Worm (Caenorhabditis elegans) whole organism, late embryonic: ENCODE results near the gene mrg-1.

Experiments used
- C08G9.2 ChIP-seq: sonication (generic microtip); optimal IDR thresholded peaks from 2 replicates; lab custom pipeline; 2016; ENCODE audit warnings: mild to moderate bottlenecking, missing genetic modification characterization, moderate library complexity, missing compliant biosample characterization
- C38D4.7 ChIP-seq: fragments of 200-800 bp; sonication (Bioruptor generic); optimal IDR thresholded peaks from 2 replicates; lab custom pipeline; 2018; ENCODE audit warnings: mild to moderate bottlenecking, missing genetic modification characterization, moderate library complexity, missing compliant biosample characterization
- K09A11.1 ChIP-seq: sonication (generic microtip); optimal IDR thresholded peaks from 2 replicates; lab custom pipeline; 2017; ENCODE audit warnings: antibody characterized with exemption, mild to moderate bottlenecking, missing genetic modification characterization, missing compliant biosample characterization; ENCODE audit not compliant: insufficient read depth
- T23F11.4 ChIP-seq: fragments of 200-800 bp; sonication (Bioruptor generic); optimal IDR thresholded peaks from 2 replicates; lab custom pipeline; 2018; ENCODE audit warnings: mild to moderate bottlenecking, missing genetic modification characterization, missing compliant biosample characterization
- Y22D7AL.16 ChIP-seq: sonication (generic microtip); optimal IDR thresholded peaks from 2 replicates; lab custom pipeline; 2016; ENCODE audit warnings: missing genetic modification characterization, missing compliant biosample characterization
- ceh-18 ChIP-seq: sonication (generic microtip); optimal IDR thresholded peaks from 2 replicates; lab custom pipeline; 2016; ENCODE audit warnings: missing genetic modification characterization, missing compliant biosample characterization
- ceh-19 ChIP-seq: fragments of 200-800 bp; sonication (Bioruptor generic); optimal IDR thresholded peaks from 2 replicates; lab custom pipeline; 2018; ENCODE audit warnings: mild to moderate bottlenecking, missing genetic modification characterization, missing compliant biosample characterization
- ceh-22 ChIP-seq: sonication (generic microtip); optimal IDR thresholded peaks from 2 replicates; lab custom pipeline; 2017; ENCODE audit warnings: missing biosample characterization, missing genetic modification characterization
- ceh-30 ChIP-seq: fragments of 150-350 bp; optimal IDR thresholded peaks from 2 replicates; lab custom pipeline; 2014; ENCODE audit warnings: missing biosample characterization, missing genetic modification characterization
- ceh-31 ChIP-seq: sonication (generic microtip); optimal IDR thresholded peaks from 2 replicates; lab custom pipeline; 2016; ENCODE audit warnings: missing genetic modification characterization, missing compliant biosample characterization
- ceh-34 ChIP-seq: sonication (generic microtip); optimal IDR thresholded peaks from 2 replicates; lab custom pipeline; 2016; ENCODE audit warnings: mild to moderate bottlenecking, missing genetic modification characterization, missing compliant biosample characterization
- ceh-45 ChIP-seq: fragments of 200-800 bp; sonication (Bioruptor generic); IDR thresholded peaks from 2 replicates; pipeline ENCODE4 v1.3.6; 2022; ENCODE audit warnings: missing genetic modification reagents, missing genetic modification characterization, missing compliant biosample characterization
- ceh-48 ChIP-seq: sonication (generic microtip); optimal IDR thresholded peaks from 2 replicates; lab custom pipeline; 2016; ENCODE audit warnings: missing genetic modification characterization, inconsistent platforms, missing compliant biosample characterization
- ceh-6 ChIP-seq: fragments of 200-800 bp; sonication (Bioruptor generic); optimal IDR thresholded peaks from 2 replicates; lab custom pipeline; 2018; ENCODE audit warnings: mild to moderate bottlenecking, missing genetic modification characterization, missing compliant biosample characterization
- che-1 ChIP-seq: sonication (generic microtip); optimal IDR thresholded peaks from 2 replicates; lab custom pipeline; 2016; ENCODE audit warnings: mild to moderate bottlenecking, missing genetic modification characterization, missing compliant biosample characterization
- dmd-4 ChIP-seq: sonication (generic microtip); optimal IDR thresholded peaks from 2 replicates; lab custom pipeline; 2016; ENCODE audit warnings: borderline replicate concordance, missing genetic modification characterization, missing compliant biosample characterization
- dve-1 ChIP-seq: sonication (generic microtip); optimal IDR thresholded peaks from 2 replicates; lab custom pipeline; 2017; ENCODE audit warnings: antibody characterized with exemption, mild to moderate bottlenecking, missing genetic modification characterization, missing compliant biosample characterization
- elt-4 ChIP-seq: sonication (generic microtip); optimal IDR thresholded peaks from 2 replicates; lab custom pipeline; 2016; ENCODE audit warnings: missing genetic modification characterization, missing compliant biosample characterization
- ets-4 ChIP-seq: sonication (generic microtip); optimal IDR thresholded peaks from 2 replicates; lab custom pipeline; 2016; ENCODE audit warnings: missing genetic modification characterization, missing compliant biosample characterization
- fax-1 ChIP-seq: sonication (generic microtip); optimal IDR thresholded peaks from 2 replicates; lab custom pipeline; 2016; ENCODE audit warnings: missing genotype, missing genetic modification characterization, missing compliant biosample characterization
- fkh-10 ChIP-seq: fragments of 150-350 bp; optimal IDR thresholded peaks from 2 replicates; lab custom pipeline; 2014; ENCODE audit warnings: missing biosample characterization, missing genetic modification reagents, missing genetic modification characterization
- fkh-6 ChIP-seq: sonication (generic microtip); optimal IDR thresholded peaks from 2 replicates; lab custom pipeline; 2016; ENCODE audit warnings: missing genetic modification characterization, missing compliant biosample characterization
- hlh-15 ChIP-seq: sonication (generic microtip); optimal IDR thresholded peaks from 2 replicates; lab custom pipeline; 2016; ENCODE audit warnings: missing genetic modification characterization, missing compliant biosample characterization
- hlh-6 ChIP-seq: sonication (generic microtip); optimal IDR thresholded peaks from 2 replicates; lab custom pipeline; 2016; ENCODE audit warnings: missing genotype, missing genetic modification characterization, missing compliant biosample characterization
- hlh-8 ChIP-seq: sonication (generic microtip); optimal IDR thresholded peaks from 2 replicates; lab custom pipeline; 2016; ENCODE audit warnings: missing genotype, missing genetic modification characterization, missing compliant biosample characterization
- madf-2 ChIP-seq: sonication (generic microtip); optimal IDR thresholded peaks from 2 replicates; lab custom pipeline; 2017; ENCODE audit warnings: missing genetic modification characterization, missing compliant biosample characterization
- mec-3 ChIP-seq: sonication (generic microtip); optimal IDR thresholded peaks from 2 replicates; lab custom pipeline; 2016; ENCODE audit warnings: borderline replicate concordance, missing genetic modification characterization, missing compliant biosample characterization
- nfya-1 ChIP-seq: sonication (generic microtip); optimal IDR thresholded peaks from 2 replicates; lab custom pipeline; 2017; ENCODE audit warnings: missing genetic modification characterization, mild to moderate bottlenecking, missing compliant biosample characterization, antibody characterized with exemption, moderate library complexity
- npax-4 ChIP-seq: sonication (generic microtip); optimal IDR thresholded peaks from 2 replicates; lab custom pipeline; 2016; ENCODE audit warnings: missing genetic modification characterization, missing compliant biosample characterization
- odd-2 ChIP-seq: sonication (generic microtip); optimal IDR thresholded peaks from 2 replicates; lab custom pipeline; 2017; ENCODE audit warnings: antibody characterized with exemption, mild to moderate bottlenecking, missing genetic modification characterization, missing compliant biosample characterization
- pag-3 ChIP-seq: sonication (generic microtip); optimal IDR thresholded peaks from 2 replicates; lab custom pipeline; 2016; ENCODE audit warnings: missing compliant biosample characterization, missing genetic modification characterization, borderline replicate concordance
- ref-2 ChIP-seq: sonication (generic microtip); optimal IDR thresholded peaks from 2 replicates; lab custom pipeline; 2016; ENCODE audit warnings: missing genetic modification characterization, missing compliant biosample characterization
- sox-2 ChIP-seq: fragments of 200-800 bp; sonication (Bioruptor generic); IDR thresholded peaks from 2 replicates; pipeline ENCODE4 v1.3.6; 2022; ENCODE audit warnings: missing genetic modification reagents, missing genetic modification characterization, missing compliant biosample characterization
- sox-4 ChIP-seq: sonication (generic microtip); optimal IDR thresholded peaks from 2 replicates; lab custom pipeline; 2017; ENCODE audit warnings: mild to moderate bottlenecking, missing genetic modification characterization, inconsistent platforms, missing compliant biosample characterization
- tbx-2 ChIP-seq: sonication (generic microtip); optimal IDR thresholded peaks from 2 replicates; lab custom pipeline; 2016; ENCODE audit warnings: missing genetic modification characterization, missing compliant biosample characterization
- unc-42 ChIP-seq: sonication (generic microtip); optimal IDR thresholded peaks from 2 replicates; lab custom pipeline; 2016; ENCODE audit warnings: missing genotype, missing genetic modification characterization, missing compliant biosample characterization
- unc-55 ChIP-seq: sonication (generic microtip); optimal IDR thresholded peaks from 2 replicates; lab custom pipeline; 2017; ENCODE audit warnings: missing biosample characterization, missing genetic modification reagents, missing genetic modification characterization
- zip-5 ChIP-seq: sonication (generic microtip); optimal IDR thresholded peaks from 2 replicates; lab custom pipeline; 2016; ENCODE audit warnings: missing genetic modification characterization, missing compliant biosample characterization

The mrg-1 gene

DNA sequence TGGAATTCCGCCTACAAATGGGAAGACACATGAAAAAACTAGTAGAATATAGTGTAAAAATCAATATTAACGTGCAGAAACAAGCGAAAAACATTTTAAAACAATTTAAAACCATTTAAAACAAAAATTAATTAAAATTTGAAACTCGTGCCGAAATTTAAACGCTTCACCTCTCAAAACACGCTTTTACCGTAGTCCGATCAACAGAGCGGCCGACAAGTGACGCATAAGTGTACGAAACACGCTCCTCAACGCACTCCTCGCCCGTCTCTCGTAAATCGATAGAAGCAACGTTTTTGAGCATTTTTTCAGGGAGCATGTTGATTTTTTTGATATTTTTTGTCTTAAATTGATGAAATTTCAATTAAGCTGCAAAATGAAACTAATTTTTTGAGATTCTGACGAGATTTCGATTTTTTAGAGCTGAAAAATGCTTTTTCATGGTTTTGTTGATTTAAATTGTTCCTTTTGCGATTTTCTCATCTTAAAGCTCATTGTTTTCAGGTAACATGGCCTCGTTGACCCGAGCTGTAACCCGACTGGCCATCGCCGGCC, 30.6 kb upstream of the mrg-1 start, which contains the start of gene cox-5A (continued):
- peak; percentile 43 for TF ChIP-seq C08G9.2 (tag; lab: Kevin White, UChicago)
- TF ChIP-seq che-1 (tag; lab: Kevin White, UChicago): no peak
- TF ChIP-seq zip-5: no peak
- no peak for TF ChIP-seq T23F11.4 (GFP tag; lab: Kevin White, UChicago)
- TF ChIP-seq sox-4 (tag; lab: Kevin White, UChicago): no peak
- no peak for TF ChIP-seq dmd-4
- TF ChIP-seq fax-1 (tag; lab: Kevin White, UChicago): no peak
- TF ChIP-seq hlh-6 (tag; lab: Kevin White, UChicago): peak; percentile 58
- TF ChIP-seq ceh-22 (tag; lab: Kevin White, UChicago): peak; percentile 38
- TF ChIP-seq nfya-1 (tag; lab: Kevin White, UChicago): peak; percentile 99
- peak; percentile 86 for TF ChIP-seq ceh-48 (tag; lab: Kevin White, UChicago)
- no peak for TF ChIP-seq Y22D7AL.16 (tag; lab: Kevin White, UChicago)
- no peak for TF ChIP-seq fkh-6 (tag; lab: Kevin White, UChicago)
- TF ChIP-seq mec-3 (tag; lab: Kevin White, UChicago): no peak
- peak; percentile 20 for TF ChIP-seq hlh-15
- peak; percentile 98 for TF ChIP-seq unc-42 (tag; lab: Kevin White, UChicago)
- peak; percentile 28 for TF ChIP-seq npax-4
- peak; percentile 94 for TF ChIP-seq ceh-18 (tag; lab: Kevin White, UChicago)
- TF ChIP-seq ets-4: peak; percentile 61
- peak; percentile 52 for TF ChIP-seq madf-2

ce11 chrIII:12904052-12904451, 29.6 kb upstream of the mrg-1 start:
- TF ChIP-seq ceh-6 (GFP tag; lab: Kevin White, UChicago) (no peak), unc-55 (GFP tag; lab: Kevin White, UChicago) (peak; percentile 77), zip-5 (no peak), ceh-19 (GFP tag; lab: Kevin White, UChicago) (no peak)

- TF ChIP-seq pag-3 (tag; lab: Kevin White, UChicago) (no peak), ceh-31 (peak; percentile 20), nfya-1 (tag; lab: Kevin White, UChicago) (peak; percentile 28), ref-2 (tag; lab: Kevin White, UChicago) (peak; percentile 64), ceh-34 (tag; lab: Kevin White, UChicago) (peak; percentile 82), sox-2 (GFP tag; lab: Robert Waterston, UW) (no peak), tbx-2 (peak; percentile 46)
These were observed 19.8 kb upstream of the mrg-1 start for ce11 chrIII:12894207-12894606.

DNA sequence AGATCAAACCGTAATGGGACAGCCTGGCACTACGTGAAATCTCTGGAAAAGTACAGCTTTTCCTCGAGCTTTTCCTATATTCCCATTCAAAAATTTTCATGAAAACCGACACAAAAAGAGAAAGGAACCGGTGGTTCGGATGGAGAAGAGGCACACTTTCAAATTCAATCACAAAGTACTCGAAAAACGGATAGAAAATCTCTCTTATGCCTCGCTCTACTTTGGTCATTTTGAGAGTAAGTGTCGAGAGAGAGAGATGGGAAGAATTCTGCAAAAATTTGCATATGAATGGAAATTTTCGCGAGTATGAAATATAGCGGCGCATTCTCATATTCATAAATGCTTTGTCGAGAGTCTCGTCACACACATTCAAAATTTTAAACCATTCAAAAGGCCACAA, 18.3 kb upstream of the mrg-1 start:
- TF ChIP-seq unc-42 (tag; lab: Kevin White, UChicago) (peak; percentile 53), ceh-45 (GFP tag; lab: Robert Waterston, UW) (no peak)

- no peak for TF ChIP-seq dve-1 (tag; lab: Kevin White, UChicago)
- no peak for TF ChIP-seq T23F11.4 (GFP tag; lab: Kevin White, UChicago)
- TF ChIP-seq fkh-10 (GFP tag; lab: Kevin White, UChicago): no peak
- no peak for TF ChIP-seq C38D4.7 (GFP tag; lab: Kevin White, UChicago)
- TF ChIP-seq K09A11.1 (tag; lab: Kevin White, UChicago): no peak
- no peak for TF ChIP-seq unc-55 (GFP tag; lab: Kevin White, UChicago)
- TF ChIP-seq ref-2 (tag; lab: Kevin White, UChicago): no peak
- TF ChIP-seq elt-4 (tag; lab: Kevin White, UChicago): no peak
- no peak for TF ChIP-seq fax-1 (tag; lab: Kevin White, UChicago)
- TF ChIP-seq nfya-1 (tag; lab: Kevin White, UChicago): no peak
- TF ChIP-seq ceh-30 (tag; lab: Kevin White, UChicago): no peak
- no peak for TF ChIP-seq hlh-8
- no peak for TF ChIP-seq odd-2 (tag; lab: Kevin White, UChicago)
These were observed 17.1 kb upstream of the mrg-1 start, which contains the start of the genes Y37D8A.29 and unc-71 for ce11 chrIII:12891580-12891979. Gene Y37D8A.29, minus strand, starts transcription at chrIII:12891680. Gene unc-71, minus strand, starts transcription at chrIII:12891738.
